Fruit fly (Drosophila melanogaster) whole organism, pupa: Measurements from ENCODE around the gene CG12974.

Experiments used
- CG14655 ChIP-seq: fragments of 200-800 bp; sonication (Bioruptor generic); optimal IDR thresholded peaks from 3 replicates; lab custom pipeline; 2017; ENCODE audit warnings: mild to moderate bottlenecking, missing biosample characterization, missing genetic modification reagents, missing genetic modification characterization
- CG15710 ChIP-seq: fragments of 200-800 bp; sonication (Bioruptor generic); optimal IDR thresholded peaks from 2 replicates; lab custom pipeline; 2018; ENCODE audit warnings: missing biosample characterization, mild to moderate bottlenecking, missing genetic modification characterization, moderate library complexity
- CG17806 ChIP-seq: fragments of 200-800 bp; sonication (Bioruptor generic); optimal IDR thresholded peaks from 2 replicates; lab custom pipeline; 2018; ENCODE audit warnings: missing biosample characterization, mild to moderate bottlenecking, missing genetic modification characterization, moderate library complexity
- CG32121 ChIP-seq: fragments of 200-800 bp; sonication (Bioruptor generic); IDR thresholded peaks from 2 replicates; pipeline ENCODE4 v1.3.6; 2022; ENCODE audit warnings: missing biosample characterization, missing genetic modification characterization
- CG34367 ChIP-seq: fragments of 200-800 bp; sonication (Bioruptor generic); optimal IDR thresholded peaks from 2 replicates; lab custom pipeline; 2018; ENCODE audit warnings: missing biosample characterization, mild to moderate bottlenecking, missing genetic modification characterization
- Ets98B ChIP-seq: fragments of 200-800 bp; sonication (Bioruptor generic); IDR thresholded peaks from 2 replicates; pipeline ENCODE4 v1.3.6; 2022; ENCODE audit warnings: missing biosample characterization, missing genetic modification characterization
- Pif1A ChIP-seq: fragments of 200-800 bp; sonication (Bioruptor generic); optimal IDR thresholded peaks from 3 replicates; lab custom pipeline; 2016; ENCODE audit warnings: missing biosample characterization, missing genetic modification characterization
- Pif1B ChIP-seq: fragments of 200-800 bp; sonication (Bioruptor generic); optimal IDR thresholded peaks from 3 replicates; lab custom pipeline; 2016; ENCODE audit warnings: missing biosample characterization, missing genetic modification characterization
- gl ChIP-seq: fragments of 200-800 bp; sonication (Bioruptor generic); optimal IDR thresholded peaks from 2 replicates; lab custom pipeline; 2018; ENCODE audit warnings: missing biosample characterization, mild to moderate bottlenecking, missing genetic modification characterization
- rn ChIP-seq: fragments of 200-800 bp; sonication (Bioruptor generic); IDR thresholded peaks from 2 replicates; pipeline ENCODE4 v1.3.6; 2022; ENCODE audit warnings: missing biosample characterization, missing genetic modification characterization

DNA sequence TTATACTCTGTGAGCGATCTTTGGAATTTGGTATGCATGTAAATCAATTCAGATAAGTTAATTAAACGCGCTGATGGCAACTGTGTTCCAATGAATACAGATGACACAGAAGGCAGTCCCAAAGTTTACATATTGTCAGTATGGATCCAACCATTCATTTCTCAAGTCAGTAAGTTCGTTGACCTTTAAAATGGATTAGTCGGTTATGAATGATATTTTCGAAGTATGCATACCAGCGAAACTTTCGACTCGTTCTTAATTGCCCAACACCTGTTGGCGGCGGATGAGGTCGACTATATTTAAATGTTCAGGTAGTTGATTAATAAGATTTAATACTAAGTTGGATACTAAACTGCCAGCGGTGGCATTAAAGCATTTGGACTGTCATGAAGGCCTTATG is 4.6 kb upstream of the CG12974 start:
- TF ChIP-seq rn (GFP tag; lab: Robert Waterston, UW) (no peak), CG17806 (tag; lab: Kevin White, UChicago) (no peak), CG14655 (no peak), Ets98B (GFP tag; lab: Robert Waterston, UW) (no peak), gl (tag; lab: Kevin White, UChicago) (no peak), Pif1B (GFP tag; lab: Kevin White, UChicago) (no peak), CG32121 (no peak), Pif1A (GFP tag; lab: Kevin White, UChicago) (no peak), CG34367 (tag; lab: Kevin White, UChicago) (no peak), CG15710 (tag; lab: Kevin White, UChicago) (no peak)
